Fruit fly (Drosophila melanogaster) whole organism, embryonic: ENCODE data around the gene Tengl3.

Source experiments
- ATbp ChIP-seq: fragments of 200-800 bp; sonication (Bioruptor generic); optimal IDR thresholded peaks from 2 replicates; lab custom pipeline; 2017; ENCODE audit warnings: missing biosample characterization, mild to moderate bottlenecking, missing genetic modification characterization, missing genetic modification reagents
- BEAF-32 ChIP-seq: fragments of 200-800 bp; sonication (Bioruptor generic); optimal IDR thresholded peaks from 3 replicates; lab custom pipeline; 2017; ENCODE audit warnings: missing biosample characterization, missing genetic modification characterization, mild to moderate bottlenecking, moderate library complexity, missing genetic modification reagents
- C15 ChIP-seq: fragments of 200-800 bp; sonication (Bioruptor generic); IDR thresholded peaks from 3 replicates; pipeline ENCODE4 v1.3.6; 2022; ENCODE audit warnings: missing biosample characterization, missing genetic modification characterization
- CG10209 ChIP-seq: fragments of 200-800 bp; sonication (Bioruptor generic); optimal IDR thresholded peaks from 3 replicates; lab custom pipeline; 2017; ENCODE audit warnings: missing biosample characterization, mild to moderate bottlenecking, missing genetic modification characterization, missing genetic modification reagents
- CG10366 ChIP-seq: fragments of 200-800 bp; sonication (Bioruptor generic); IDR thresholded peaks from 2 replicates; pipeline ENCODE4 v1.3.6; 2022; ENCODE audit warnings: missing biosample characterization, missing genetic modification characterization
- CG11398 ChIP-seq: fragments of 200-800 bp; sonication (Bioruptor generic); optimal IDR thresholded peaks from 2 replicates; lab custom pipeline; 2016; ENCODE audit warnings: missing biosample characterization, missing genetic modification characterization
- CG13296 ChIP-seq: fragments of 200-800 bp; sonication (Bioruptor generic); optimal IDR thresholded peaks from 3 replicates; lab custom pipeline; 2018; ENCODE audit warnings: missing biosample characterization, mild to moderate bottlenecking, missing genetic modification characterization
- CG14667 ChIP-seq: fragments of 200-800 bp; sonication (Bioruptor generic); IDR thresholded peaks from 2 replicates; pipeline ENCODE4 v1.3.6; 2022; ENCODE audit warnings: missing biosample characterization, missing genetic modification characterization
- CG15011 ChIP-seq: fragments of 200-800 bp; sonication (Bioruptor generic); optimal IDR thresholded peaks from 3 replicates; lab custom pipeline; 2018; ENCODE audit warnings: missing biosample characterization, mild to moderate bottlenecking, missing genetic modification characterization
- CG15479 ChIP-seq: fragments of 200-800 bp; sonication (Bioruptor generic); optimal IDR thresholded peaks from 3 replicates; lab custom pipeline; 2019; ENCODE audit warnings: missing biosample characterization, mild to moderate bottlenecking, missing genetic modification characterization, moderate library complexity
- CG1647 ChIP-seq: fragments of 200-800 bp; sonication (Bioruptor generic); optimal IDR thresholded peaks from 3 replicates; lab custom pipeline; 2016; ENCODE audit warnings: missing biosample characterization, missing genetic modification characterization
- CG16813 ChIP-seq: fragments of 200-800 bp; sonication (Bioruptor generic); IDR thresholded peaks from 3 replicates; pipeline ENCODE4 v1.3.6; 2022; ENCODE audit warnings: missing biosample characterization, missing genetic modification characterization; ENCODE audit not compliant: partially characterized antibody
- CG17612 ChIP-seq: fragments of 200-800 bp; sonication (Bioruptor generic); IDR thresholded peaks from 2 replicates; pipeline ENCODE4 v1.3.6; 2022; ENCODE audit warnings: missing biosample characterization, missing genetic modification characterization
- CG18476 ChIP-seq: fragments of 200-800 bp; sonication (Bioruptor generic); optimal IDR thresholded peaks from 2 replicates; lab custom pipeline; 2016; ENCODE audit warnings: missing biosample characterization, mild to moderate bottlenecking, missing genetic modification characterization
- CG2120 ChIP-seq: fragments of 200-800 bp; sonication (Bioruptor generic); optimal IDR thresholded peaks from 3 replicates; lab custom pipeline; 2016; ENCODE audit warnings: missing biosample characterization, missing genetic modification characterization
- CG2202 ChIP-seq: fragments of 200-800 bp; sonication (Bioruptor generic); optimal IDR thresholded peaks from 2 replicates; lab custom pipeline; 2018; ENCODE audit warnings: missing biosample characterization, mild to moderate bottlenecking, missing genetic modification characterization
- CG32532 ChIP-seq: fragments of 200-800 bp; sonication (Bioruptor generic); IDR thresholded peaks from 2 replicates; pipeline ENCODE4 v1.3.6; 2022; ENCODE audit warnings: missing biosample characterization, missing genetic modification characterization
- CG32772 ChIP-seq: fragments of 200-800 bp; sonication (Bioruptor generic); IDR thresholded peaks from 2 replicates; pipeline ENCODE4 v1.3.6; 2022; ENCODE audit warnings: missing biosample characterization, missing genetic modification characterization
- CG4854 ChIP-seq: fragments of 200-800 bp; sonication (Bioruptor generic); optimal IDR thresholded peaks from 2 replicates; lab custom pipeline; 2016; ENCODE audit warnings: missing biosample characterization, missing genetic modification characterization, inconsistent platforms
- CG5180 ChIP-seq: fragments of 200-800 bp; sonication (Bioruptor generic); optimal IDR thresholded peaks from 3 replicates; lab custom pipeline; 2017; ENCODE audit warnings: missing biosample characterization, missing genetic modification characterization, mild to moderate bottlenecking, moderate library complexity, missing genetic modification reagents
- CG6654 ChIP-seq: fragments of 200-800 bp; sonication (Bioruptor generic); optimal IDR thresholded peaks from 2 replicates; lab custom pipeline; 2017; ENCODE audit warnings: missing biosample characterization, mild to moderate bottlenecking, missing genetic modification characterization
- CG7987 ChIP-seq: fragments of 200-800 bp; sonication (Bioruptor generic); optimal IDR thresholded peaks from 2 replicates; lab custom pipeline; 2018; ENCODE audit warnings: missing biosample characterization, mild to moderate bottlenecking, missing genetic modification characterization, moderate library complexity
- CG8359 ChIP-seq: fragments of 200-800 bp; sonication (Bioruptor generic); optimal IDR thresholded peaks from 2 replicates; lab custom pipeline; 2017; ENCODE audit warnings: missing biosample characterization, mild to moderate bottlenecking, missing genetic modification characterization, borderline replicate concordance
- CG9437 ChIP-seq: fragments of 200-800 bp; sonication (Bioruptor generic); optimal IDR thresholded peaks from 2 replicates; lab custom pipeline; 2018; ENCODE audit warnings: missing biosample characterization, mild to moderate bottlenecking, missing genetic modification characterization
- CG9797 ChIP-seq: fragments of 200-800 bp; sonication (Bioruptor generic); optimal IDR thresholded peaks from 3 replicates; lab custom pipeline; 2018; ENCODE audit warnings: missing biosample characterization, mild to moderate bottlenecking, missing genetic modification characterization
- Chrac-16 ChIP-seq: fragments of 200-800 bp; sonication (Bioruptor generic); optimal IDR thresholded peaks from 3 replicates; lab custom pipeline; 2016; ENCODE audit warnings: missing biosample characterization, missing genetic modification characterization
- Dref ChIP-seq: fragments of 200-800 bp; sonication (Bioruptor generic); IDR thresholded peaks from 2 replicates; pipeline ENCODE4 v1.3.6; 2022; ENCODE audit warnings: missing biosample characterization, missing genetic modification characterization
- Gsc ChIP-seq: fragments of 200-800 bp; sonication (Bioruptor generic); IDR thresholded peaks from 2 replicates; pipeline ENCODE4 v1.3.6; 2022; ENCODE audit warnings: missing biosample characterization, missing genetic modification characterization
- HmgZ ChIP-seq: fragments of 200-800 bp; sonication (Bioruptor generic); optimal IDR thresholded peaks from 2 replicates; lab custom pipeline; 2018; ENCODE audit warnings: missing biosample characterization, mild to moderate bottlenecking, missing genetic modification characterization
- Hr3 ChIP-seq: fragments of 200-800 bp; sonication (Bioruptor generic); optimal IDR thresholded peaks from 3 replicates; lab custom pipeline; 2016; ENCODE audit warnings: missing biosample characterization, missing genetic modification characterization
- Myb ChIP-seq: fragments of 200-800 bp; sonication (Bioruptor generic); optimal IDR thresholded peaks from 2 replicates; lab custom pipeline; 2016; ENCODE audit warnings: missing biosample characterization, missing genetic modification characterization
- Side ChIP-seq: fragments of 200-800 bp; sonication (Bioruptor generic); optimal IDR thresholded peaks from 2 replicates; lab custom pipeline; 2016; ENCODE audit warnings: missing biosample characterization, missing genetic modification characterization
- Trl ChIP-seq, 3 experiments: fragments of >200 bp in 2 of 3; fragments of 200-800 bp in 1 of 3; sonication (Bioruptor generic) in 1 of 3; optimal IDR thresholded peaks; 2 replicates in 1 of 3; 3 replicates in 2 of 3; lab custom pipeline; 2016 to 2017; ENCODE audit warnings: missing biosample characterization in 1 of 3, missing genetic modification characterization in 1 of 3
- al ChIP-seq: fragments of 200-800 bp; sonication (Bioruptor generic); IDR thresholded peaks from 2 replicates; pipeline ENCODE4 v1.3.6; 2022; ENCODE audit warnings: missing biosample characterization, missing genetic modification characterization
- en ChIP-seq: fragments of 200-800 bp; sonication (Bioruptor generic); optimal IDR thresholded peaks from 2 replicates; lab custom pipeline; 2016; ENCODE audit warnings: missing biosample characterization, missing genetic modification characterization
- gcm2 ChIP-seq: fragments of 200-800 bp; sonication (Bioruptor generic); optimal IDR thresholded peaks from 2 replicates; lab custom pipeline; 2016; ENCODE audit warnings: missing biosample characterization, missing genetic modification characterization
- gem ChIP-seq: fragments of 200-800 bp; sonication (Bioruptor generic); optimal IDR thresholded peaks from 2 replicates; lab custom pipeline; 2019; ENCODE audit warnings: missing biosample characterization, mild to moderate bottlenecking, missing genetic modification characterization, moderate library complexity
- grn ChIP-seq: fragments of 200-800 bp; sonication (Bioruptor generic); optimal IDR thresholded peaks from 3 replicates; lab custom pipeline; 2017; ENCODE audit warnings: missing biosample characterization, missing genetic modification characterization
- insv ChIP-seq, 2 experiments: fragments of 200-800 bp; sonication (Bioruptor generic); optimal IDR thresholded peaks; 3 replicates each; lab custom pipeline; 2016 to 2018; ENCODE audit warnings: missing biosample characterization in 2 of 2, missing genetic modification characterization in 2 of 2
- jing ChIP-seq: fragments of 200-800 bp; sonication (Bioruptor generic); optimal IDR thresholded peaks from 2 replicates; lab custom pipeline; 2018; ENCODE audit warnings: missing biosample characterization, mild to moderate bottlenecking, missing genetic modification characterization
- lmd ChIP-seq: fragments of 200-800 bp; sonication (Bioruptor generic); IDR thresholded peaks from 2 replicates; pipeline ENCODE4 v1.3.6; 2022; ENCODE audit warnings: missing biosample characterization, missing genetic modification characterization
- nom ChIP-seq: fragments of 200-800 bp; sonication (Bioruptor generic); optimal IDR thresholded peaks from 2 replicates; lab custom pipeline; 2017; ENCODE audit warnings: missing biosample characterization, missing genetic modification characterization, mild to moderate bottlenecking, moderate library complexity, missing genetic modification reagents
- p53 ChIP-seq: fragments of 200-800 bp; sonication (Bioruptor generic); optimal IDR thresholded peaks from 2 replicates; lab custom pipeline; 2016; ENCODE audit warnings: missing biosample characterization, missing genetic modification characterization
- sens ChIP-seq: fragments of 200-800 bp; sonication (Bioruptor generic); peaks from one replicate; lab custom pipeline; 2016; ENCODE audit warnings: missing biosample characterization, missing genetic modification characterization
- seq ChIP-seq: fragments of 200-800 bp; sonication (Bioruptor generic); IDR thresholded peaks from 2 replicates; pipeline ENCODE4 v1.3.6; 2022; ENCODE audit warnings: missing biosample characterization, missing genetic modification characterization
- slbo ChIP-seq: fragments of 200-800 bp; sonication (Bioruptor generic); IDR thresholded peaks from 2 replicates; pipeline ENCODE4 v1.3.6; 2022; ENCODE audit warnings: missing biosample characterization, missing genetic modification characterization
- sr ChIP-seq: fragments of 200-800 bp; sonication (Bioruptor generic); IDR thresholded peaks from 3 replicates; pipeline ENCODE4 v1.3.6; 2022; ENCODE audit warnings: missing biosample characterization, missing genetic modification characterization
- sug ChIP-seq: fragments of 200-800 bp; optimal IDR thresholded peaks from 2 replicates; lab custom pipeline; 2019; ENCODE audit warnings: missing biosample characterization, mild to moderate bottlenecking, missing genetic modification characterization, moderate library complexity
- toy ChIP-seq: fragments of 200-800 bp; sonication (Bioruptor generic); IDR thresholded peaks from 2 replicates; pipeline ENCODE4 v1.3.6; 2022; ENCODE audit warnings: missing biosample characterization, missing genetic modification characterization
- trh ChIP-seq: fragments of 200-800 bp; sonication (Bioruptor generic); optimal IDR thresholded peaks from 2 replicates; lab custom pipeline; 2016; ENCODE audit warnings: missing biosample characterization, missing genetic modification characterization
- usp ChIP-seq: fragments of >200 bp; optimal IDR thresholded peaks from 2 replicates; lab custom pipeline; 2017; ENCODE audit warnings: missing biosample characterization, missing genetic modification characterization
- wek ChIP-seq: fragments of 200-800 bp; sonication (Bioruptor generic); optimal IDR thresholded peaks from 3 replicates; lab custom pipeline; 2018; ENCODE audit warnings: missing biosample characterization, mild to moderate bottlenecking, missing genetic modification characterization, moderate library complexity

Tengl3 gene

dm6 chr2L:2192123-2192601 is 45.9 kb downstream of the Tengl3 start, which contains the start of gene CG10874 (continued):
- TF ChIP-seq Myb (peak; percentile 88), CG11398 (GFP tag; lab: Kevin White, UChicago) (no peak), ATbp (GFP tag; lab: Kevin White, UChicago) (no peak), gcm2 (GFP tag; lab: Kevin White, UChicago) (no peak), sug (peak; percentile 35), grn (no peak), p53 (GFP tag; lab: Kevin White, UChicago) (no peak), CG32532 (GFP tag; lab: Robert Waterston, UW) (no peak), CG7987 (no peak), toy (no peak), jing (no peak), wek (no peak), CG9797 (GFP tag; lab: Kevin White, UChicago) (peak; percentile 81), CG9437 (GFP tag; lab: Kevin White, UChicago) (no peak), sr (GFP tag; lab: Robert Waterston, UW) (no peak), en (GFP tag; lab: Kevin White, UChicago) (no peak), C15 (GFP tag; lab: Robert Waterston, UW) (no peak), Dref (GFP tag; lab: Robert Waterston, UW) (no peak), Gsc (GFP tag; lab: Robert Waterston, UW) (no peak), CG15011 (GFP tag; lab: Kevin White, UChicago) (no peak), gem (peak; percentile 4), CG4854 (GFP tag; lab: Kevin White, UChicago) (no peak), Trl (optimal IDR thresholded peaks at IDR 0.05; lab: Kevin White, UChicago) (no peak), Trl (GFP tag; optimal IDR thresholded peaks at IDR 0.05; lab: Kevin White, UChicago) (no peak), CG1647 (no peak), Chrac-16 (no peak), BEAF-32 (GFP tag; lab: Kevin White, UChicago) (peak; percentile 67), insv (GFP tag; optimal IDR thresholded peaks at IDR 0.05; lab: Kevin White, UChicago) (peak in 1 of 2 experiments; percentile 6), Hr3 (GFP tag; lab: Kevin White, UChicago) (no peak), CG10209 (no peak), CG17612 (no peak), CG5180 (GFP tag; lab: Kevin White, UChicago) (no peak), CG10366 (GFP tag; lab: Robert Waterston, UW) (no peak), CG32772 (GFP tag; lab: Robert Waterston, UW) (no peak), CG14667 (GFP tag; lab: Robert Waterston, UW) (no peak), CG6654 (GFP tag; lab: Kevin White, UChicago) (no peak), nom (GFP tag; lab: Kevin White, UChicago) (peak; percentile 6), al (no peak), CG2202 (no peak), CG8359 (GFP tag; lab: Kevin White, UChicago) (no peak), seq (GFP tag; lab: Robert Waterston, UW) (no peak), usp (GFP tag; lab: Kevin White, UChicago) (no peak), HmgZ (tag; lab: Kevin White, UChicago) (peak; percentile 60), sens (GFP tag; lab: Kevin White, UChicago) (peak; percentile 65), trh (GFP tag; lab: Kevin White, UChicago) (no peak), CG18476 (GFP tag; lab: Kevin White, UChicago) (no peak), CG15479 (GFP tag; lab: Kevin White, UChicago) (no peak), CG16813 (no peak), lmd (GFP tag; lab: Robert Waterston, UW) (no peak), slbo (GFP tag; lab: Robert Waterston, UW) (no peak), CG13296 (no peak), Side (GFP tag; lab: Kevin White, UChicago) (no peak), CG2120 (GFP tag; lab: Kevin White, UChicago) (no peak)
